Worm (Caenorhabditis elegans) whole organism, L1 larva: Measurements from ENCODE around the gene F42H10.3.

Experiments
- C34B4.2 ChIP-seq: sonication (generic microtip); optimal IDR thresholded peaks from 2 replicates; lab custom pipeline; 2017; ENCODE audit warnings: mild to moderate bottlenecking, missing genetic modification characterization, missing compliant biosample characterization
- Y116A8C.19 ChIP-seq: sonication (generic microtip); optimal IDR thresholded peaks from 2 replicates; lab custom pipeline; 2016; ENCODE audit warnings: missing compliant biosample characterization, missing genetic modification characterization, borderline replicate concordance
- ama-1 ChIP-seq: fragments of 150-350 bp; optimal IDR thresholded peaks from 2 replicates; lab custom pipeline; 2014
- blmp-1 ChIP-seq: fragments of 150-350 bp; optimal IDR thresholded peaks from 2 replicates; lab custom pipeline; 2014; ENCODE audit warnings: missing biosample characterization, missing genetic modification characterization
- ceh-8 ChIP-seq: fragments of 200-800 bp; sonication (Bioruptor generic); optimal IDR thresholded peaks from 2 replicates; lab custom pipeline; 2018; ENCODE audit warnings: mild to moderate bottlenecking, missing genetic modification characterization, moderate library complexity, missing compliant biosample characterization
- ceh-82 ChIP-seq, 3 experiments: fragments of 150-350 bp in 1 of 3; sonication (generic microtip) in 2 of 3; optimal IDR thresholded peaks; 2 replicates each; lab custom pipeline; 2014 to 2017; ENCODE audit warnings: missing biosample characterization in 3 of 3, missing genetic modification characterization in 3 of 3
- ceh-90 ChIP-seq: sonication (generic microtip); optimal IDR thresholded peaks from 2 replicates; lab custom pipeline; 2016; ENCODE audit warnings: missing genetic modification characterization, missing compliant biosample characterization
- dpl-1 ChIP-seq, 3 experiments: fragments of 150-350 bp in 2 of 3; sonication (generic microtip) in 1 of 3; optimal IDR thresholded peaks; 2 replicates each; lab custom pipeline; 2014 to 2017; ENCODE audit warnings: missing biosample characterization in 3 of 3, missing genetic modification characterization in 3 of 3, missing genetic modification reagents in 3 of 3
- efl-1 ChIP-seq, 4 experiments: fragments of 150-350 bp; optimal IDR thresholded peaks in 3 of 4; peaks in 1 of 4; 1 replicate in 1 of 4; 2 replicates in 3 of 4; lab custom pipeline; 2014; ENCODE audit warnings: missing biosample characterization in 2 of 4, missing genetic modification characterization in 2 of 4, missing genetic modification reagents in 2 of 4
- elt-2 ChIP-seq: sonication (generic microtip); optimal IDR thresholded peaks from 2 replicates; lab custom pipeline; 2016; ENCODE audit warnings: missing genetic modification characterization, mild to moderate bottlenecking, inconsistent platforms, missing compliant biosample characterization, missing genetic modification reagents
- ets-5 ChIP-seq: fragments of 200-800 bp; sonication (Bioruptor generic); IDR thresholded peaks from 2 replicates; pipeline ENCODE4 v1.3.6; 2022; ENCODE audit warnings: missing genetic modification characterization, missing compliant biosample characterization
- grh-1 ChIP-seq: fragments of 200-800 bp; sonication (Bioruptor generic); IDR thresholded peaks from 2 replicates; pipeline ENCODE4 v1.3.6; 2022; ENCODE audit warnings: missing genetic modification reagents, missing genetic modification characterization, missing compliant biosample characterization
- hlh-17 ChIP-seq: fragments of 200-800 bp; sonication (Bioruptor generic); optimal IDR thresholded peaks from 2 replicates; lab custom pipeline; 2018; ENCODE audit warnings: missing genetic modification characterization, mild to moderate bottlenecking, missing compliant biosample characterization, moderate library complexity, borderline replicate concordance
- hpl-2 ChIP-seq: fragments of 150-350 bp; optimal IDR thresholded peaks from 2 replicates; lab custom pipeline; 2014; ENCODE audit warnings: missing biosample characterization, missing genetic modification reagents, missing genetic modification characterization
- jun-1 ChIP-seq: fragments of 150-350 bp; optimal IDR thresholded peaks from 2 replicates; lab custom pipeline; 2014; ENCODE audit warnings: missing biosample characterization, missing genetic modification reagents, missing genetic modification characterization
- lin-13 ChIP-seq: fragments of 150-350 bp; optimal IDR thresholded peaks from 2 replicates; lab custom pipeline; 2014; ENCODE audit warnings: missing biosample characterization, missing genetic modification reagents, missing genetic modification characterization
- lin-14 ChIP-seq: fragments of 200-800 bp; sonication (Bioruptor generic); optimal IDR thresholded peaks from 2 replicates; lab custom pipeline; 2018; ENCODE audit warnings: mild to moderate bottlenecking, missing genetic modification characterization, moderate library complexity, missing compliant biosample characterization
- lir-3 ChIP-seq: sonication (generic microtip); optimal IDR thresholded peaks from 2 replicates; lab custom pipeline; 2016; ENCODE audit warnings: mild to moderate bottlenecking, missing genetic modification characterization, moderate library complexity, missing compliant biosample characterization; ENCODE audit not compliant: poor library complexity
- lsy-2 ChIP-seq, 2 experiments: fragments of 150-350 bp; optimal IDR thresholded peaks; 2 replicates each; lab custom pipeline; 2014; ENCODE audit warnings: missing biosample characterization in 2 of 2, missing genetic modification characterization in 2 of 2
- mab-9 ChIP-seq: fragments of 200-800 bp; sonication (Bioruptor generic); IDR thresholded peaks from 2 replicates; pipeline ENCODE4 v1.3.6; 2022; ENCODE audit warnings: missing genetic modification reagents, missing genetic modification characterization, missing compliant biosample characterization
- mef-2 ChIP-seq: fragments of 150-350 bp; optimal IDR thresholded peaks from 2 replicates; lab custom pipeline; 2014; ENCODE audit warnings: missing biosample characterization, missing genetic modification characterization
- mep-1 ChIP-seq: fragments of 150-350 bp; optimal IDR thresholded peaks from 2 replicates; lab custom pipeline; 2014; ENCODE audit warnings: missing biosample characterization, missing genetic modification characterization
- nhr-12 ChIP-seq: sonication (generic microtip); optimal IDR thresholded peaks from 2 replicates; lab custom pipeline; 2017; ENCODE audit warnings: missing biosample characterization, missing genetic modification characterization
- nhr-28 ChIP-seq: fragments of 150-350 bp; optimal IDR thresholded peaks from 2 replicates; lab custom pipeline; 2014; ENCODE audit warnings: missing biosample characterization, missing genetic modification characterization
- nhr-71 ChIP-seq: sonication (generic microtip); optimal IDR thresholded peaks from 2 replicates; lab custom pipeline; 2016; ENCODE audit warnings: mild to moderate bottlenecking, missing genetic modification characterization, moderate library complexity, missing compliant biosample characterization
- nhr-77 ChIP-seq: fragments of 150-350 bp; optimal IDR thresholded peaks from 2 replicates; lab custom pipeline; 2014; ENCODE audit warnings: missing biosample characterization, missing genetic modification characterization
- nhr-84 ChIP-seq: sonication (generic microtip); optimal IDR thresholded peaks from 2 replicates; lab custom pipeline; 2017; ENCODE audit warnings: missing biosample characterization, missing genetic modification characterization
- nhr-90 ChIP-seq: sonication (generic microtip); optimal IDR thresholded peaks from 2 replicates; lab custom pipeline; 2016; ENCODE audit warnings: mild to moderate bottlenecking, missing genetic modification characterization, missing compliant biosample characterization; ENCODE audit not compliant: poor library complexity
- snpc-4 ChIP-seq: fragments of 150-350 bp; optimal IDR thresholded peaks from 2 replicates; lab custom pipeline; 2014; ENCODE audit warnings: missing biosample characterization, missing genetic modification characterization
- sptf-1 ChIP-seq: fragments of 150-350 bp; optimal IDR thresholded peaks from 2 replicates; lab custom pipeline; 2014; ENCODE audit warnings: missing biosample characterization, missing genetic modification characterization
- unc-30 ChIP-seq: sonication (generic microtip); optimal IDR thresholded peaks from 2 replicates; lab custom pipeline; 2017; ENCODE audit warnings: missing biosample characterization, missing genetic modification characterization
- xbp-1 ChIP-seq: sonication (generic microtip); optimal IDR thresholded peaks from 2 replicates; lab custom pipeline; 2016; ENCODE audit warnings: missing genetic modification characterization, missing compliant biosample characterization
- ztf-11 ChIP-seq, 2 experiments: sonication (generic microtip); optimal IDR thresholded peaks; 2 replicates each; lab custom pipeline; 2016 to 2017; ENCODE audit warnings: missing genetic modification characterization in 2 of 2, missing biosample characterization in 1 of 2, missing compliant biosample characterization in 1 of 2
- ztf-4 ChIP-seq: fragments of 150-350 bp; optimal IDR thresholded peaks from 2 replicates; lab custom pipeline; 2014; ENCODE audit warnings: missing biosample characterization, missing genetic modification characterization

F42H10.3 gene

DNA sequence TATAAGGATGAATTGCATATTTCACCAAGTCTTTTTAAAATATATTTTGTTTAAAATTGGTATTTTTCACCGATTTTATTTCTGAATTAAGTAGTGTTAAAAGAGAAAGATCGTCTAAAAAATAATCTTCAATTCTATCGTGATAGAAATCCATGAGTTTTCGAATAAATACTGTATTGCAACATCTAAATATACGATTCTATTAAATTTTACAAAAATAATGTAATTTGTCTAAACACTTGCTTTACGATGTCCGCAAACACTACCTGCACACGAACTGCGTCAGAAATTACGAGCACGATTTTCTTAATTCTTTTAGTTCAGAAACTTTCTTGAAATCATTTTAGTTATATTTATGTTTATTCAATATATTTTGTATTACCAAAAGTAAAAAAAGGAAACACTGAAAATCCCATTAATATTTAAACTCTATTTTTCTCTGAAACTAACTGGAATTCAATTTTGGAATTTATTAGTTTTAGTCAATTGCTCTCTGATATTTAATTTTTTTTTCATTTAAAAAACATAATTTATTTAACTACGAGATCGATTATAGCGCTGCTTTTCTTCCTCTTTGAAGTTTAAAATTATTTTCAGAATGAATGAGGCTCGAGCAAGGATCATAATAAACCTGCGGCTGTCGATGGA is 34.7 kb upstream of the F42H10.3 start, which contains the start of gene mrpl-32 (continued):
- TF ChIP-seq efl-1 (optimal IDR thresholded peaks at IDR 0.05; lab: Kevin White, UChicago): no peak
- TF ChIP-seq efl-1 (GFP tag; optimal IDR thresholded peaks at IDR 0.05 in 1 of 2; lab: Kevin White, UChicago): peak; percentile 8 to 78
- TF ChIP-seq sptf-1 (tag; lab: Kevin White, UChicago): no peak

DNA sequence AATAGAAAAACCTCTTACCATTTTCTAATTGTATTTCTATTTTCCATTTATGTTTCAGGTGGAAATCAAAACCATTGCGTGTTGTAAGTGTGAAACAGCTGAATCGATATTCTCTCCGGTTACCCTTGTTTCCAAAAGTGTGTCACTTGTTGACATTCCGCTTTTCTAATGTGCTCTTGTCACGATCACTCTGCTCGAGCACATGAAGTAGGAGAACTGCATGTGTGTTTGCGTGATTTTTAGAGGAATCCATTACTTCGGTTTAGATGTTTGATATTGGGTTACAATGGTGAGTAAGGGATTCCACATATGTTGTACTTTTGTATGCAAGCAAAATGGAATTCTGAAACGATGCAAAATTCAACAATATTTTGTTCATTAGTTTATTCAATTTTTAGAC is 33.5 kb upstream of the F42H10.3 start:
- TF ChIP-seq jun-1 (tag; lab: Kevin White, UChicago) (no peak), ztf-11 (tag; optimal IDR thresholded peaks at IDR 0.05; lab: Kevin White, UChicago) (peak in 1 of 2 experiments; percentile 1), ama-1 (lab: Kevin White, UChicago) (peak; percentile 8), mep-1 (tag; lab: Kevin White, UChicago) (peak; percentile 32), ztf-4 (peak; percentile 14), hlh-17 (no peak), efl-1 (optimal IDR thresholded peaks at IDR 0.05; lab: Kevin White, UChicago) (no peak), efl-1 (GFP tag; optimal IDR thresholded peaks at IDR 0.05 in 1 of 2; lab: Kevin White, UChicago) (peak in 1 of 2 experiments; percentile 91)
- TF ChIP-seq, all 84 proteins: peak for 5

DNA sequence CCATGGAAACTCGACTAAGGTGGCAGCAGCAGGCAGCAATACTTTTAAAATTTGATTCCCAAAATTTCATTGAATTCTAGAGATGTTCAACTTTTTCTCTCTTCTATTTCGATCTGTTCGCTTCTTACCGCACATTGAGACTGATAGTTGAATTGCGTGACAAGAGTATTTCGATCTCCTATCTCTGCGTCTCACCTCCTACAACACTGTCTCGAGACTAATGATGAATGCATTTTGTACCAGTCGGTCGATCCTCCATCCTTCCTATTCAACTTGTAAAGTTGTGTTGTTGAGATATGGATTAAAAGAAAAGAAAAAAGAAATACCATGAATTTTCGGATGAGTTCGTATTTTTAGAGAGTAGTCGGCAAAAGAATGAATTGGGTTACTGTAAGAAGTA is 32.8 kb upstream of the F42H10.3 start:
- no peak for TF ChIP-seq elt-2
- no peak for TF ChIP-seq snpc-4 (tag; lab: Kevin White, UChicago)
- no peak for TF ChIP-seq ceh-90 (tag; lab: Kevin White, UChicago)
- no peak for TF ChIP-seq ets-5 (GFP tag; lab: Robert Waterston, UW)

DNA sequence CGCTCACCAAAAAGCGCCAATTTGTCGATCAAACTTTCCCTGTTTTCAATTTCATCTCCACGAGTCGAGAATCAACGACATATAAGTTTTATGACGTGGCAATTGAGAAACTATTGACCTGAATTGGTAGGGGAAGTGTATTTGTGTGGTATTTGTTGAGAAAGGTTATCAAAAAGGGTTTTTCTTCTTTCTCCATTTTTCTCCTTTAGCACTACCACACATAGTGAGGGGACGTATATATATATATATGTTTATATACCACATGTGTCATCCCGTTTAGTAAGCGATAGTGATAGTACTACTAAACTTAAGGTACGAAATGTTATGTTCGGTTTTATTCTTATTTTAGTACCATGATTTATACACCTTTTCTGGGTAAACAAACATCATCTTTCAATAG is 26.3 kb upstream of the F42H10.3 start:
- TF ChIP-seq nhr-12 (tag; lab: Kevin White, UChicago) (no peak), efl-1 (optimal IDR thresholded peaks at IDR 0.05; lab: Kevin White, UChicago) (no peak), efl-1 (GFP tag; optimal IDR thresholded peaks at IDR 0.05 in 1 of 2; lab: Kevin White, UChicago) (peak in 1 of 2 experiments; percentile 51)
- TF ChIP-seq, all 84 proteins: peak for 1

DNA sequence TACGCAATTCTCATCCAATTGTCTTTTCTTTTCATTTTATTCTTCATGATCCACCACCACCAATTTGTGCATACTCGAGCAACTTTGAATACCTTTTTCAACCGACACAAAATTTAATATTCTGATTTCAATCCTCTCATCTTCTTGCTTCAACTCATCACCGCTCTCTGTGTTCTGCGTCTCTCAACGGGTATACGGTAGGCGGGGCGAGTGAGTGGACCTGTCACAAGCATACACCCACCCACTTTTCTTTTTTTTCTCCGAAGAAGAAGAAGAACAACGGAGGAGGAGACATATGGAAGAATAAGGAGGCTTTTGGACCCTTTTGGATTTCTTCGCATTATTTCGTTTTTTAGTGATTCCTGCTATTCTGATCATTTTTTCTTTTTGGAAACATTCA is 22.5 kb upstream of the F42H10.3 start:
- TF ChIP-seq ceh-8 (no peak), mef-2 (no peak), grh-1 (GFP tag; lab: Robert Waterston, UW) (no peak), ceh-90 (tag; lab: Kevin White, UChicago) (no peak), nhr-84 (tag; lab: Kevin White, UChicago) (no peak), unc-30 (tag; lab: Kevin White, UChicago) (no peak), xbp-1 (tag; lab: Kevin White, UChicago) (no peak), nhr-77 (no peak), blmp-1 (tag; lab: Kevin White, UChicago) (peak; percentile 47), lin-14 (GFP tag; lab: Kevin White, UChicago) (no peak), nhr-71 (no peak), dpl-1 (GFP tag; optimal IDR thresholded peaks at IDR 0.05; lab: Kevin White, UChicago) (no peak), lin-13 (GFP tag; lab: Kevin White, UChicago) (no peak), lsy-2 (tag; optimal IDR thresholded peaks at IDR 0.05; lab: Kevin White, UChicago) (peak; percentile 49 to 84), jun-1 (tag; lab: Kevin White, UChicago) (no peak), Y116A8C.19 (tag; lab: Kevin White, UChicago) (no peak)
- TF ChIP-seq, all 84 proteins: peak for 2

DNA sequence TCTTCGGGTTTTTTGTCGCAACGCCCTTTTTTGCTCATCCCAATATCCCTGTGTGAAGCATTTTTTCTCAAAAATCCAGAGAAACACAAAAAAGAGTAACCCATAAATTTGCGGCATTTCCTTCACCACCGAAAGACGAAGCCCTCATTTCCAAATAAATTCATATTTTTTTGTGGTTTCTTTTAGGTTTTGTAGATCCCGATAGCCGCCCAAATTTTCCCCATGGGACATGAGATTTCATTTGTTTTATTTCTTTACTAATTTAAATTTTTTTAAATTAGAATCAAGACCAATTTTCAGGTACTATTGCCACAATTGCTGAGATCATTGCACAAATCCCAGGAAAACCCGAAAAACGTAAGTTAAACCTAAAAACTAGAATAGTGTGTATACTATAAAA is 17.2 kb upstream of the F42H10.3 start, which contains the start of gene mig-39:
TSS of gene mig-39 (plus strand) at position 301 of the 400 bp plus-strand sequence.
- TF ChIP-seq nhr-84 (tag; lab: Kevin White, UChicago) (no peak), mab-9 (GFP tag; lab: Robert Waterston, UW) (no peak), ceh-82 (tag; optimal IDR thresholded peaks at IDR 0.05; lab: Kevin White, UChicago) (no peak), efl-1 (optimal IDR thresholded peaks at IDR 0.05; lab: Kevin White, UChicago) (no peak), efl-1 (GFP tag; optimal IDR thresholded peaks at IDR 0.05 in 1 of 2; lab: Kevin White, UChicago) (no peak), nhr-28 (tag; lab: Kevin White, UChicago) (no peak), grh-1 (GFP tag; lab: Robert Waterston, UW) (no peak), lir-3 (tag; lab: Kevin White, UChicago) (no peak), lin-13 (GFP tag; lab: Kevin White, UChicago) (no peak), sptf-1 (tag; lab: Kevin White, UChicago) (no peak), dpl-1 (GFP tag; optimal IDR thresholded peaks at IDR 0.05; lab: Kevin White, UChicago) (no peak), C34B4.2 (tag; lab: Kevin White, UChicago) (no peak), nhr-71 (no peak), nhr-90 (tag; lab: Kevin White, UChicago) (no peak), hpl-2 (GFP tag; lab: Kevin White, UChicago) (no peak)
